Fruit fly (Drosophila melanogaster): ENCODE results near the gene CG7304.

CG7304 gene

dm6 chr3L:15729306-15730006 lies 49.9 kb downstream of the CG7304 start:
- no peak for TF ChIP-seq kay (GFP tag; ENCODE audit: borderline replicate concordance)
- no peak for TF ChIP-seq cnc (optimal IDR thresholded peaks at IDR 0.05)
- no peak for TF ChIP-seq CG12768 (GFP tag; optimal IDR thresholded peaks at IDR 0.05)
- no peak for TF ChIP-seq CG33017 (tag; optimal IDR thresholded peaks at IDR 0.05)
- TF ChIP-seq bab1 (GFP tag; optimal IDR thresholded peaks at IDR 0.05) = no peak
- no peak for TF ChIP-seq Crg-1 (GFP tag; optimal IDR thresholded peaks at IDR 0.05)
- TF ChIP-seq Mnt (GFP tag; optimal IDR thresholded peaks at IDR 0.05) = no peak
- no peak for TF ChIP-seq toe (GFP tag; optimal IDR thresholded peaks at IDR 0.05)
- no peak for TF ChIP-seq CG7045 (GFP tag; optimal IDR thresholded peaks at IDR 0.05)
- TF ChIP-seq CG5204 (GFP tag; optimal IDR thresholded peaks at IDR 0.05) = no peak
- no peak for TF ChIP-seq CG11617 (GFP tag; optimal IDR thresholded peaks at IDR 0.05)
- TF ChIP-seq Clk (GFP tag; optimal IDR thresholded peaks at IDR 0.05) = no peak
- no peak for TF ChIP-seq tj (GFP tag; optimal IDR thresholded peaks at IDR 0.05)
- no peak for TF ChIP-seq ovo (GFP tag; optimal IDR thresholded peaks at IDR 0.05)
- no peak for TF ChIP-seq cic (GFP tag; optimal IDR thresholded peaks at IDR 0.05)

All from whole organism, adult.